Fruit fly (Drosophila melanogaster): ENCODE results near the gene mRpL40.

The mRpL40 gene

DNA sequence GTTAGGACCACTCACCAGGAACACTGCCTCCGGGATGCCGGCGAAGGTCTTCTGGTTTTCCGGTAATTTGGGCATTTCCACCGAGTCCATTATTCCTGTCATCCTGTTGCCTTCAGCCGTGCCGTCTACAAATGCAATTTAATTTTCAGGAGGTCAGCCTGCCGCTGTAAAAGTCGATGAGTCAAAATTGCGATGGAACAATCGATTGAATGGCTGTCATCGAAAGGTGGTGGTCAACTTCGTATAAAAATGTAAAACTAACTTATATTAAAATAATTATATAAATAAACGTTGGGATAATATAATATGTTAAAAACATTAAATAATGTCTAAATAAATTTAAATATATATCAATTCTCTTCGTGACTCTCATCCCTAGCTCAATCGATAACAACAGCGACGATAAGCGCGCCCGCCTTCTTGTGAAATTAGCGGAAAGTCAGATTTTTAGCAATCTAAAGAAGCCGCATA, 2.0 kb downstream of the mRpL40 start, which contains the start of the genes mgr and Irbp (continued):
- TF ChIP-seq OdsH (GFP tag; optimal IDR thresholded peaks at IDR 0.05) (peak; percentile 86), tai (GFP tag; optimal IDR thresholded peaks at IDR 0.05) (no peak), woc (GFP tag; optimal IDR thresholded peaks at IDR 0.05) (no peak)

DNA sequence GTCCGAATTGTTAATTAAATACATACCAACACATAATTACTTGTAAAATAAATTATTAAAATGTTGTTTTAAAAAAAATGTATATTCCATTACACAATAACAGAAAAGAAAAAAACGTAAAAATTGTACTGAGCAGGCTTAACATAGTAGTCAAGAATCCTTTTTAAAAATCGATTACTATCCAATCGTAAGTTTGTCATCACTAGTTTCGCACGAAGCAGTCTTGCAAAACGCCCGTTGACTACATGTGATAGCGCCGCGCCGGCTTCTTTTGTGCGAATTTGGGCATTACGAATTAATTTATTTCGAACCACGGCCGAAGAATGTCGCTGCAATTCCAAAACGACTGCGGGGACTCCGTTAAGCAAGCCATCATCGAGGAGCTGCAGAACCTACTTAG, 4.7 kb downstream of the mRpL40 start, which contains the start of gene Ipo9:
Gene Ipo9, plus strand, starts transcription at position 152 of the 400 bp plus-strand sequence.
- TF ChIP-seq br (GFP tag; optimal IDR thresholded peaks at IDR 0.05) (no peak), psq (GFP tag; optimal IDR thresholded peaks at IDR 0.05) (no peak), dl (GFP tag; optimal IDR thresholded peaks at IDR 0.05; ENCODE audit: insufficient read depth in 1 of 2, partially characterized antibody in 2 of 2) (no peak), woc (GFP tag; optimal IDR thresholded peaks at IDR 0.05) (no peak), rgr (GFP tag; optimal IDR thresholded peaks at IDR 0.05) (no peak), lola (GFP tag; optimal IDR thresholded peaks at IDR 0.05) (no peak), Dfd (GFP tag; optimal IDR thresholded peaks at IDR 0.05) (no peak), h (GFP tag; optimal IDR thresholded peaks at IDR 0.05) (no peak), CG9705 (GFP tag; optimal IDR thresholded peaks at IDR 0.05) (no peak)

DNA sequence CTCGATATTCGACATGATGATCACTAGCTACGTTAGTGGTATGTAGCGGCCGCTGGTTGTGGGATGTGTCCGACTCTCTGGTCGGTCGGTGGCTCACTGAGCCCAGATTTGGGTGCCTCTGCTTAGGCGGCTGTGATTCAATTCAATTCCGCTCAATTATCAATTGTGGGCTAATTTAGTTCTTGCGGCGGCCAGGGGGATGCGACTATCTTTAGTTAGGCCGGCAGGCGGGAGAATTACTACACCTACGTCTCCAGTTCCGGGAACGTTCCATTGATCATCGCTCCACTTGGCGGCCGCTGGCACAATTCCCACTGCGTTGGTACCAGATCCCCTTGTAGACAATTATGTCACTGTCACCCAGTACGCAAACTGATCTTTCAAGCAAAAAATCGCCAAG, 10.8 kb downstream of the mRpL40 start, which contains the start of the genes bumpel and CG45676:
Gene bumpel, minus strand, starts transcription at position 101 of the 400 bp plus-strand sequence.
Gene CG45676, plus strand, starts transcription at position 318 of the 400 bp plus-strand sequence.
- TF ChIP-seq GATAd (GFP tag; optimal IDR thresholded peaks at IDR 0.05) (no peak), CG9705 (GFP tag; optimal IDR thresholded peaks at IDR 0.05) (no peak)

DNA sequence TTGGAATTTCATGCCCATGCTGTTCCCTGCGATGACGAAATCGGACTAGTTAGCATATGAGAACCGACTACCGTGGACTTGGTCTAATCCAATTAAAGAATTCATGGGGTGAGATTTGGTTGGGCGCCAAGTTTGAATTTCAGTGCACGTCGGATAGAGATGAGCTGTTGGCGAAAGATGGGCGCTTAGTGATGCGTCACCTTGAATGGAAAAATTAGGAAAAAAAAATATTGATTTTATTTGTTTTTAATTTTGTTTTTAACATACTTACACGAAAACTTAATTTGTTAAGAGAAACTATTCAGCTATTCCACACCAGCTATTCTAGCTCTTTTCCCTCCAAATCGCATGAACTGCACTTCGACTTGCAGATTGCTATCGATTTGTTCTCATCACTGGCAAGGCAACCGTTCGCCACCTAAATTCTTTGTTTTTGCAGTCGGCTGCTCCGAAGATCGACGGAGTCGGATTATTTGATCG, 14.0 kb downstream of the mRpL40 start, which contains the start of the genes ninaG and Sptz:
Gene ninaG, minus strand, starts transcription at position 51 of the 480 bp plus-strand sequence.
Gene Sptz, plus strand, starts transcription at position 450 of the 480 bp plus-strand sequence.
- TF ChIP-seq woc (GFP tag; optimal IDR thresholded peaks at IDR 0.05) (peak; percentile 96), foxo (GFP tag; optimal IDR thresholded peaks at IDR 0.05) (peak; percentile 25 to 97), Jra (GFP tag; optimal IDR thresholded peaks at IDR 0.05) (no peak), jim (GFP tag; optimal IDR thresholded peaks at IDR 0.05) (no peak), sage (GFP tag; optimal IDR thresholded peaks at IDR 0.05) (no peak), pan (optimal IDR thresholded peaks at IDR 0.05) (no peak), Vsx2 (GFP tag; optimal IDR thresholded peaks at IDR 0.05; ENCODE audit: partially characterized antibody) (no peak), HLH106 (tag; optimal IDR thresholded peaks at IDR 0.05) (peak; percentile 93), CrebA (GFP tag; optimal IDR thresholded peaks at IDR 0.05; ENCODE audit: borderline replicate concordance) (no peak), Dfd (GFP tag; optimal IDR thresholded peaks at IDR 0.05) (no peak), Mio (GFP tag; optimal IDR thresholded peaks at IDR 0.05) (peak; percentile 72), OdsH (GFP tag; optimal IDR thresholded peaks at IDR 0.05) (peak; percentile 93), GATAd (GFP tag; optimal IDR thresholded peaks at IDR 0.05) (peak; percentile 76), Abd-B (GFP tag; optimal IDR thresholded peaks at IDR 0.05) (no peak), dmrt93B (GFP tag; optimal IDR thresholded peaks at IDR 0.05) (peak; percentile 93), N (GFP tag; optimal IDR thresholded peaks at IDR 0.05) (no peak), usp (GFP tag; optimal IDR thresholded peaks at IDR 0.05) (no peak), tai (GFP tag; optimal IDR thresholded peaks at IDR 0.05) (no peak), rgr (GFP tag; optimal IDR thresholded peaks at IDR 0.05) (peak; percentile 95), sv (GFP tag; optimal IDR thresholded peaks at IDR 0.05) (peak; percentile 96), CG32264 (GFP tag; optimal IDR thresholded peaks at IDR 0.05) (peak; percentile 66), dl (GFP tag; optimal IDR thresholded peaks at IDR 0.05; ENCODE audit: insufficient read depth in 1 of 2, partially characterized antibody in 2 of 2) (no peak), dsf (GFP tag; optimal IDR thresholded peaks at IDR 0.05; ENCODE audit: borderline replicate concordance) (no peak), Myc (optimal IDR thresholded peaks at IDR 0.05) (peak; percentile 98), lola (GFP tag; optimal IDR thresholded peaks at IDR 0.05) (no peak), h (GFP tag; optimal IDR thresholded peaks at IDR 0.05) (peak; percentile 96), br (GFP tag; optimal IDR thresholded peaks at IDR 0.05) (peak; percentile 95), ey (GFP tag; optimal IDR thresholded peaks at IDR 0.05) (peak; percentile 96), CG9705 (GFP tag; optimal IDR thresholded peaks at IDR 0.05) (peak; percentile 78), Hr83 (GFP tag; optimal IDR thresholded peaks at IDR 0.05; ENCODE audit: poor library complexity, severe bottlenecking) (peak; percentile 71), fru (GFP tag; optimal IDR thresholded peaks at IDR 0.05) (peak; percentile 95), Rel (GFP tag; optimal IDR thresholded peaks at IDR 0.05) (no peak), Rel (tag; optimal IDR thresholded peaks at IDR 0.05) (no peak), Hnf4 (GFP tag; optimal IDR thresholded peaks at IDR 0.05) (no peak), Dif (GFP tag; optimal IDR thresholded peaks at IDR 0.05; ENCODE audit: partially characterized antibody) (no peak), brk (GFP tag; optimal IDR thresholded peaks at IDR 0.05) (no peak), psq (GFP tag; optimal IDR thresholded peaks at IDR 0.05) (peak; percentile 86), Sp1 (GFP tag; optimal IDR thresholded peaks at IDR 0.05) (peak; percentile 89), Hr78 (GFP tag; optimal IDR thresholded peaks at IDR 0.05) (no peak)
